Worm (Caenorhabditis elegans) whole organism, L1 larva: Measurements from ENCODE around the gene ZK742.6.
A peak's percentile ranks its signal among the peaks of the same experiment; 100 is the strongest.

Experiments
- C04F5.9 ChIP-seq: sonication (generic microtip); optimal IDR thresholded peaks from 2 replicates; lab custom pipeline; 2016; ENCODE audit warnings: missing genetic modification characterization, missing compliant biosample characterization
- C16A3.4 ChIP-seq: fragments of 150-350 bp; optimal IDR thresholded peaks from 2 replicates; lab custom pipeline; 2014; ENCODE audit warnings: missing biosample characterization, missing genetic modification characterization
- F16B12.6 ChIP-seq: fragments of 150-350 bp; optimal IDR thresholded peaks from 2 replicates; lab custom pipeline; 2014; ENCODE audit warnings: missing biosample characterization, missing genetic modification characterization
- Y116A8C.19 ChIP-seq: sonication (generic microtip); optimal IDR thresholded peaks from 2 replicates; lab custom pipeline; 2016; ENCODE audit warnings: missing compliant biosample characterization, missing genetic modification characterization, borderline replicate concordance
- alr-1 ChIP-seq: fragments of 200-800 bp; sonication (Bioruptor generic); optimal IDR thresholded peaks from 2 replicates; lab custom pipeline; 2018; ENCODE audit warnings: borderline replicate concordance, mild to moderate bottlenecking, missing genetic modification characterization, missing compliant biosample characterization
- ama-1 ChIP-seq: fragments of 150-350 bp; optimal IDR thresholded peaks from 2 replicates; lab custom pipeline; 2014
- blmp-1 ChIP-seq: fragments of 150-350 bp; optimal IDR thresholded peaks from 2 replicates; lab custom pipeline; 2014; ENCODE audit warnings: missing biosample characterization, missing genetic modification characterization
- ceh-63 ChIP-seq: fragments of 200-800 bp; sonication (Bioruptor generic); optimal IDR thresholded peaks from 2 replicates; lab custom pipeline; 2018; ENCODE audit warnings: mild to moderate bottlenecking, missing genetic modification characterization, missing compliant biosample characterization
- ceh-82 ChIP-seq, 3 experiments: fragments of 150-350 bp in 1 of 3; sonication (generic microtip) in 2 of 3; optimal IDR thresholded peaks; 2 replicates each; lab custom pipeline; 2014 to 2017; ENCODE audit warnings: missing biosample characterization in 3 of 3, missing genetic modification characterization in 3 of 3
- ceh-88 ChIP-seq: fragments of 200-800 bp; sonication (Bioruptor generic); IDR thresholded peaks from 2 replicates; pipeline ENCODE4 v1.3.6; 2022; ENCODE audit warnings: missing genetic modification characterization, missing compliant biosample characterization
- ceh-90 ChIP-seq: sonication (generic microtip); optimal IDR thresholded peaks from 2 replicates; lab custom pipeline; 2016; ENCODE audit warnings: missing genetic modification characterization, missing compliant biosample characterization
- dpl-1 ChIP-seq, 3 experiments: fragments of 150-350 bp in 2 of 3; sonication (generic microtip) in 1 of 3; optimal IDR thresholded peaks; 2 replicates each; lab custom pipeline; 2014 to 2017; ENCODE audit warnings: missing biosample characterization in 3 of 3, missing genetic modification characterization in 3 of 3, missing genetic modification reagents in 3 of 3
- efl-1 ChIP-seq, 4 experiments: fragments of 150-350 bp; optimal IDR thresholded peaks in 3 of 4; peaks in 1 of 4; 1 replicate in 1 of 4; 2 replicates in 3 of 4; lab custom pipeline; 2014; ENCODE audit warnings: missing biosample characterization in 2 of 4, missing genetic modification characterization in 2 of 4, missing genetic modification reagents in 2 of 4
- efl-3 ChIP-seq: fragments of 200-800 bp; sonication (Bioruptor generic); optimal IDR thresholded peaks from 2 replicates; lab custom pipeline; 2018; ENCODE audit warnings: mild to moderate bottlenecking, missing genetic modification characterization, missing compliant biosample characterization
- elt-2 ChIP-seq: sonication (generic microtip); optimal IDR thresholded peaks from 2 replicates; lab custom pipeline; 2016; ENCODE audit warnings: missing genetic modification characterization, mild to moderate bottlenecking, inconsistent platforms, missing compliant biosample characterization, missing genetic modification reagents
- elt-3 ChIP-seq, 6 experiments: fragments of 150-350 bp in 1 of 6; sonication (generic microtip); optimal IDR thresholded peaks; 2 replicates each; lab custom pipeline; 2017 to 2018; ENCODE audit warnings: missing biosample characterization in 6 of 6, missing genetic modification characterization in 6 of 6, inconsistent platforms in 1 of 6
- ets-5 ChIP-seq: fragments of 200-800 bp; sonication (Bioruptor generic); IDR thresholded peaks from 2 replicates; pipeline ENCODE4 v1.3.6; 2022; ENCODE audit warnings: missing genetic modification characterization, missing compliant biosample characterization
- fkh-10 ChIP-seq: sonication (generic microtip); optimal IDR thresholded peaks from 2 replicates; lab custom pipeline; 2017; ENCODE audit warnings: missing biosample characterization, missing genetic modification reagents, missing genetic modification characterization
- fkh-8 ChIP-seq: sonication (generic microtip); optimal IDR thresholded peaks from 2 replicates; lab custom pipeline; 2016; ENCODE audit warnings: mild to moderate bottlenecking, missing genetic modification characterization, missing compliant biosample characterization
- fos-1 ChIP-seq: fragments of 150-350 bp; optimal IDR thresholded peaks from 2 replicates; lab custom pipeline; 2014; ENCODE audit warnings: missing biosample characterization, missing genetic modification characterization
- grh-1 ChIP-seq: fragments of 200-800 bp; sonication (Bioruptor generic); IDR thresholded peaks from 2 replicates; pipeline ENCODE4 v1.3.6; 2022; ENCODE audit warnings: missing genetic modification reagents, missing genetic modification characterization, missing compliant biosample characterization
- hlh-17 ChIP-seq: fragments of 200-800 bp; sonication (Bioruptor generic); optimal IDR thresholded peaks from 2 replicates; lab custom pipeline; 2018; ENCODE audit warnings: missing genetic modification characterization, mild to moderate bottlenecking, missing compliant biosample characterization, moderate library complexity, borderline replicate concordance
- hlh-4 ChIP-seq: sonication (generic microtip); optimal IDR thresholded peaks from 2 replicates; lab custom pipeline; 2016; ENCODE audit warnings: mild to moderate bottlenecking, missing genetic modification characterization, missing compliant biosample characterization
- jun-1 ChIP-seq: fragments of 150-350 bp; optimal IDR thresholded peaks from 2 replicates; lab custom pipeline; 2014; ENCODE audit warnings: missing biosample characterization, missing genetic modification reagents, missing genetic modification characterization
- lin-13 ChIP-seq: fragments of 150-350 bp; optimal IDR thresholded peaks from 2 replicates; lab custom pipeline; 2014; ENCODE audit warnings: missing biosample characterization, missing genetic modification reagents, missing genetic modification characterization
- lin-14 ChIP-seq: fragments of 200-800 bp; sonication (Bioruptor generic); optimal IDR thresholded peaks from 2 replicates; lab custom pipeline; 2018; ENCODE audit warnings: mild to moderate bottlenecking, missing genetic modification characterization, moderate library complexity, missing compliant biosample characterization
- lin-15B ChIP-seq: fragments of 150-350 bp; sonication (generic microtip); optimal IDR thresholded peaks from 3 replicates; lab custom pipeline; 2014; ENCODE audit warnings: missing biosample characterization, missing genetic modification characterization
- lin-35 ChIP-seq, 2 experiments: fragments of 150-350 bp; optimal IDR thresholded peaks; 2 replicates each; lab custom pipeline; 2014; ENCODE audit warnings: missing biosample characterization in 2 of 2, missing genetic modification characterization in 2 of 2, missing genetic modification reagents in 2 of 2
- lir-3 ChIP-seq: sonication (generic microtip); optimal IDR thresholded peaks from 2 replicates; lab custom pipeline; 2016; ENCODE audit warnings: mild to moderate bottlenecking, missing genetic modification characterization, moderate library complexity, missing compliant biosample characterization; ENCODE audit not compliant: poor library complexity
- mab-9 ChIP-seq: fragments of 200-800 bp; sonication (Bioruptor generic); IDR thresholded peaks from 2 replicates; pipeline ENCODE4 v1.3.6; 2022; ENCODE audit warnings: missing genetic modification reagents, missing genetic modification characterization, missing compliant biosample characterization
- mep-1 ChIP-seq: fragments of 150-350 bp; optimal IDR thresholded peaks from 2 replicates; lab custom pipeline; 2014; ENCODE audit warnings: missing biosample characterization, missing genetic modification characterization
- nhr-20 ChIP-seq: sonication (generic microtip); optimal IDR thresholded peaks from 2 replicates; lab custom pipeline; 2016; ENCODE audit warnings: mild to moderate bottlenecking, missing genetic modification characterization, missing compliant biosample characterization
- nhr-28 ChIP-seq: fragments of 150-350 bp; optimal IDR thresholded peaks from 2 replicates; lab custom pipeline; 2014; ENCODE audit warnings: missing biosample characterization, missing genetic modification characterization
- nhr-47 ChIP-seq: sonication (generic microtip); optimal IDR thresholded peaks from 2 replicates; lab custom pipeline; 2016; ENCODE audit warnings: mild to moderate bottlenecking, missing genetic modification characterization, moderate library complexity, missing compliant biosample characterization
- nhr-71 ChIP-seq: sonication (generic microtip); optimal IDR thresholded peaks from 2 replicates; lab custom pipeline; 2016; ENCODE audit warnings: mild to moderate bottlenecking, missing genetic modification characterization, moderate library complexity, missing compliant biosample characterization
- nhr-76 ChIP-seq: sonication (generic microtip); optimal IDR thresholded peaks from 2 replicates; lab custom pipeline; 2017; ENCODE audit warnings: missing biosample characterization, missing genetic modification characterization
- nhr-90 ChIP-seq: sonication (generic microtip); optimal IDR thresholded peaks from 2 replicates; lab custom pipeline; 2016; ENCODE audit warnings: mild to moderate bottlenecking, missing genetic modification characterization, missing compliant biosample characterization; ENCODE audit not compliant: poor library complexity
- pax-3 ChIP-seq: fragments of 200-800 bp; sonication (Bioruptor generic); optimal IDR thresholded peaks from 2 replicates; lab custom pipeline; 2018; ENCODE audit warnings: mild to moderate bottlenecking, missing genetic modification characterization, moderate library complexity, missing compliant biosample characterization
- skn-1 ChIP-seq: fragments of 150-350 bp; optimal IDR thresholded peaks from 2 replicates; lab custom pipeline; 2014; ENCODE audit warnings: missing biosample characterization, missing genetic modification characterization
- snu-23 ChIP-seq: sonication (generic microtip); optimal IDR thresholded peaks from 2 replicates; lab custom pipeline; 2016; ENCODE audit warnings: missing genetic modification characterization, missing compliant biosample characterization
- sox-4 ChIP-seq: sonication (generic microtip); optimal IDR thresholded peaks from 2 replicates; lab custom pipeline; 2016; ENCODE audit warnings: missing genetic modification characterization, missing compliant biosample characterization
- sup-37 ChIP-seq: fragments of 200-800 bp; sonication (Bioruptor generic); optimal IDR thresholded peaks from 2 replicates; lab custom pipeline; 2018; ENCODE audit warnings: mild to moderate bottlenecking, missing genetic modification characterization, missing compliant biosample characterization
- swsn-7 ChIP-seq: sonication (generic microtip); optimal IDR thresholded peaks from 2 replicates; lab custom pipeline; 2016; ENCODE audit warnings: missing genetic modification characterization, missing compliant biosample characterization
- tlp-1 ChIP-seq: fragments of 150-350 bp; optimal IDR thresholded peaks from 2 replicates; lab custom pipeline; 2014; ENCODE audit warnings: missing biosample characterization, missing genetic modification characterization
- unc-98 ChIP-seq: fragments of 200-800 bp; sonication (Bioruptor generic); IDR thresholded peaks from 2 replicates; pipeline ENCODE4 v1.3.6; 2022; ENCODE audit warnings: missing genetic modification characterization, missing compliant biosample characterization
- vab-15 ChIP-seq: sonication (generic microtip); optimal IDR thresholded peaks from 2 replicates; lab custom pipeline; 2017; ENCODE audit warnings: missing genotype, mild to moderate bottlenecking, missing genetic modification characterization, missing compliant biosample characterization
- zip-4 ChIP-seq: fragments of 200-800 bp; sonication (Bioruptor generic); optimal IDR thresholded peaks from 2 replicates; lab custom pipeline; 2018; ENCODE audit warnings: mild to moderate bottlenecking, missing genetic modification characterization, moderate library complexity, missing compliant biosample characterization
- ztf-4 ChIP-seq: fragments of 150-350 bp; optimal IDR thresholded peaks from 2 replicates; lab custom pipeline; 2014; ENCODE audit warnings: missing biosample characterization, missing genetic modification characterization

ZK742.6 gene

ce11 chrV:7804801-7805163, 10.0 kb downstream of the ZK742.6 start, which contains the start of gene xpo-1:
TSS of gene xpo-1 (plus strand) at chrV:7805064.
- no peak for TF ChIP-seq grh-1 (GFP tag; lab: Robert Waterston, UW)
- TF ChIP-seq ets-5 (GFP tag; lab: Robert Waterston, UW) = no peak
- no peak for TF ChIP-seq fkh-10 (GFP tag; lab: Kevin White, UChicago)
- TF ChIP-seq lir-3 (tag; lab: Kevin White, UChicago) = no peak
- TF ChIP-seq elt-3 (tag; optimal IDR thresholded peaks at IDR 0.05; lab: Kevin White, UChicago) = peak in 1 of 6 experiments; percentile 18
- TF ChIP-seq sox-4 = no peak
- no peak for TF ChIP-seq nhr-28
- no peak for TF ChIP-seq alr-1 (tag; lab: Kevin White, UChicago)
- no peak for TF ChIP-seq hlh-17 (GFP tag; lab: Kevin White, UChicago)
- no peak for TF ChIP-seq lin-13 (GFP tag; lab: Kevin White, UChicago)
- no peak for TF ChIP-seq ceh-63
- TF ChIP-seq efl-1 (optimal IDR thresholded peaks at IDR 0.05; lab: Kevin White, UChicago) = no peak
- TF ChIP-seq efl-1 (GFP tag; optimal IDR thresholded peaks at IDR 0.05 in 1 of 2; lab: Kevin White, UChicago) = peak in 1 of 2 experiments; percentile 20
- peak; percentile 19 for TF ChIP-seq blmp-1 (tag; lab: Kevin White, UChicago)
- no peak for TF ChIP-seq tlp-1 (tag; lab: Kevin White, UChicago)
- TF ChIP-seq ama-1 (lab: Kevin White, UChicago) = no peak
- TF ChIP-seq ceh-82 (tag; optimal IDR thresholded peaks at IDR 0.05; lab: Kevin White, UChicago) = no peak
- no peak for TF ChIP-seq swsn-7
- TF ChIP-seq nhr-47 (tag; lab: Kevin White, UChicago) = no peak
- TF ChIP-seq lin-14 (GFP tag; lab: Kevin White, UChicago) = no peak
- TF ChIP-seq C04F5.9 (tag; lab: Kevin White, UChicago) = no peak
- no peak for TF ChIP-seq ceh-90 (tag; lab: Kevin White, UChicago)
- TF ChIP-seq elt-2 = no peak
- TF ChIP-seq jun-1 (tag; lab: Kevin White, UChicago) = no peak
- TF ChIP-seq C16A3.4 = no peak
- TF ChIP-seq skn-1 = no peak

DNA sequence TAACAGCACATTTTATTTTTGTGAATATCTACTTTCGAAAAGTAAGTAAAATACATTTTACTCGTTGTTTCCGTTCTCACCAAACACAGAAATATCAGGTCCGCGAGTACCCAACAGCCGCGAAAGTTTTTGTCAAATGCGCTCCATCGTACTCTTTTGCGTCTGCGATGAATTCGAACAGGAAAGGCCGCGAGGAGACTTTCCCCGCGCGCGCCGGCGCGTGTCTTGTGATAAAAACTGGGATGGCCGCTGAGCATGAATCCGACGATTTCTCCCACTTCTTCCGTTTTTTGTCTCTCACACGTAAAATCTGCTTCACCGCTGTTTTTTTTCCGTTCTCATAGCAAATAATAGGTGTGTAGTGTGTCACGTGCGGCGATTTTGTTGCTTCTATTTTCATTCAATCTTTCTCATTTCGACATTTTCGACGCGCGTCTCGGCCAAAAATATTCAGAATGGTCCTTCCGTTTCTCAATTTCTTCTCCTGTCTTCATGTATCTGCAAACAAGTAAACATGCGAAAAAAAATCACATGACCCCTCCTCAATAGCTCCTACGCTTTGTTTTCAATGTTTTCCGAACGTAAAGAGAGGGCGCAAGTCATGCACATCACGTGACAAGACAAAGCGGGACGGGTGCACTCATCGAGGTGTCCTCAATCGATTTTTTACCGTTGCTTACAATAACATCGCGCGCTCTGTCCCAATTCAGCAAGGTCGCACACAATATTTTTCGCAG, 10.5 kb downstream of the ZK742.6 start, which contains the start of gene uvs-1:
TSS of gene uvs-1 (minus strand) at position 145 of the 737 bp plus-strand sequence.
- TF ChIP-seq snu-23 = peak; percentile 40
- TF ChIP-seq elt-3 (tag; optimal IDR thresholded peaks at IDR 0.05; lab: Kevin White, UChicago) = peak in 1 of 6 experiments; percentile 35
- TF ChIP-seq vab-15 (tag; lab: Kevin White, UChicago) = peak; percentile 64
- peak; percentile 77 for TF ChIP-seq nhr-71
- no peak for TF ChIP-seq pax-3
- TF ChIP-seq sup-37 (GFP tag; lab: Kevin White, UChicago) = peak; percentile 57
- peak in 2 of 3 experiments; percentile 20 to 78 for TF ChIP-seq ceh-82 (tag; optimal IDR thresholded peaks at IDR 0.05; lab: Kevin White, UChicago)
- peak; percentile 65 for TF ChIP-seq nhr-20 (tag; lab: Kevin White, UChicago)
- no peak for TF ChIP-seq tlp-1 (tag; lab: Kevin White, UChicago)
- TF ChIP-seq zip-4 (GFP tag; lab: Kevin White, UChicago) = no peak
- TF ChIP-seq efl-3 = no peak
- TF ChIP-seq dpl-1 (GFP tag; optimal IDR thresholded peaks at IDR 0.05; lab: Kevin White, UChicago) = peak; percentile 33 to 73 (median 38)
- no peak for TF ChIP-seq grh-1 (GFP tag; lab: Robert Waterston, UW)
- no peak for TF ChIP-seq C04F5.9 (tag; lab: Kevin White, UChicago)
- TF ChIP-seq nhr-90 (tag; lab: Kevin White, UChicago) = peak; percentile 64
- TF ChIP-seq blmp-1 (tag; lab: Kevin White, UChicago) = peak; percentile 79
- peak; percentile 57 for TF ChIP-seq mep-1 (tag; lab: Kevin White, UChicago)
- no peak for TF ChIP-seq ztf-4 (tag; lab: Kevin White, UChicago)
- peak; percentile 59 for TF ChIP-seq lin-15B (tag; lab: Kevin White, UChicago)
- 0 out of 2 replicates have a peak, but pooled peaks have one; percentile 18 for TF ChIP-seq mab-9 (GFP tag; lab: Robert Waterston, UW)
- TF ChIP-seq nhr-76 (tag; lab: Kevin White, UChicago) = no peak
- no peak for TF ChIP-seq unc-98
- peak; percentile 50 to 57 for TF ChIP-seq lin-35 (GFP tag; optimal IDR thresholded peaks at IDR 0.05; lab: Kevin White, UChicago)
- TF ChIP-seq ets-5 (GFP tag; lab: Robert Waterston, UW) = no peak
- peak; percentile 47 for TF ChIP-seq C16A3.4
- TF ChIP-seq F16B12.6 (tag; lab: Kevin White, UChicago) = peak; percentile 28
- TF ChIP-seq hlh-17 (GFP tag; lab: Kevin White, UChicago) = no peak
- TF ChIP-seq fkh-8 (tag; lab: Kevin White, UChicago) = peak; percentile 66
- TF ChIP-seq hlh-4 = no peak
- TF ChIP-seq ceh-88 (GFP tag; lab: Robert Waterston, UW) = no peak
- TF ChIP-seq Y116A8C.19 (tag; lab: Kevin White, UChicago) = no peak
- TF ChIP-seq fos-1 (tag; lab: Kevin White, UChicago) = no peak
- TF ChIP-seq sox-4 = no peak
